Fruit fly (Drosophila melanogaster) whole organism, embryonic: ENCODE data around the gene Faa.

ENCODE experiments used
- Adf1 ChIP-seq: fragments of 200-800 bp; sonication (Bioruptor generic); IDR thresholded peaks from 2 replicates; pipeline ENCODE4 v1.3.6; 2022; ENCODE audit warnings: missing biosample characterization, missing genetic modification characterization
- B-H1 ChIP-seq: fragments of 200-800 bp; sonication (Bioruptor generic); IDR thresholded peaks from 3 replicates; pipeline ENCODE4 v1.3.6; 2022; ENCODE audit warnings: missing biosample characterization, missing genetic modification characterization
- CG10366 ChIP-seq: fragments of 200-800 bp; sonication (Bioruptor generic); IDR thresholded peaks from 2 replicates; pipeline ENCODE4 v1.3.6; 2022; ENCODE audit warnings: missing biosample characterization, missing genetic modification characterization
- CG10543 ChIP-seq: fragments of 200-800 bp; sonication (Bioruptor generic); optimal IDR thresholded peaks from 3 replicates; lab custom pipeline; 2017; ENCODE audit warnings: missing biosample characterization, mild to moderate bottlenecking, missing genetic modification characterization, moderate library complexity
- CG11398 ChIP-seq: fragments of 200-800 bp; sonication (Bioruptor generic); optimal IDR thresholded peaks from 2 replicates; lab custom pipeline; 2016; ENCODE audit warnings: missing biosample characterization, missing genetic modification characterization
- CG12071 ChIP-seq: fragments of 200-800 bp; sonication (Bioruptor generic); optimal IDR thresholded peaks from 3 replicates; lab custom pipeline; 2018; ENCODE audit warnings: missing biosample characterization, mild to moderate bottlenecking, missing genetic modification characterization
- CG12299 ChIP-seq: fragments of 200-800 bp; sonication (Bioruptor generic); optimal IDR thresholded peaks from 2 replicates; lab custom pipeline; 2018; ENCODE audit warnings: missing biosample characterization, mild to moderate bottlenecking, missing genetic modification characterization
- CG13287 ChIP-seq: fragments of 200-800 bp; sonication (Bioruptor generic); IDR thresholded peaks from 2 replicates; pipeline ENCODE4 v1.3.6; 2022; ENCODE audit warnings: missing biosample characterization, missing genetic modification characterization; ENCODE audit not compliant: partially characterized antibody
- CG15601 ChIP-seq: fragments of 200-800 bp; sonication (Bioruptor generic); optimal IDR thresholded peaks from 3 replicates; lab custom pipeline; 2019; ENCODE audit warnings: missing biosample characterization, mild to moderate bottlenecking, missing genetic modification characterization, moderate library complexity
- CG17186 ChIP-seq: fragments of 200-800 bp; sonication (Bioruptor generic); optimal IDR thresholded peaks from 3 replicates; lab custom pipeline; 2017; ENCODE audit warnings: missing biosample characterization, missing genetic modification reagents, missing genetic modification characterization
- CG2120 ChIP-seq: fragments of 200-800 bp; sonication (Bioruptor generic); optimal IDR thresholded peaks from 3 replicates; lab custom pipeline; 2016; ENCODE audit warnings: missing biosample characterization, missing genetic modification characterization
- CG2712 ChIP-seq: fragments of 200-800 bp; optimal IDR thresholded peaks from 3 replicates; lab custom pipeline; 2019; ENCODE audit warnings: missing biosample characterization, mild to moderate bottlenecking, missing genetic modification characterization, moderate library complexity
- CG32772 ChIP-seq: fragments of 200-800 bp; sonication (Bioruptor generic); IDR thresholded peaks from 2 replicates; pipeline ENCODE4 v1.3.6; 2022; ENCODE audit warnings: missing biosample characterization, missing genetic modification characterization
- CG33557 ChIP-seq: fragments of 200-800 bp; sonication (Bioruptor generic); optimal IDR thresholded peaks from 2 replicates; lab custom pipeline; 2019; ENCODE audit warnings: missing biosample characterization, mild to moderate bottlenecking, missing genetic modification characterization, moderate library complexity
- CG34422 ChIP-seq: fragments of 200-800 bp; sonication (Bioruptor generic); IDR thresholded peaks from 3 replicates; pipeline ENCODE4 v1.3.6; 2022; ENCODE audit warnings: missing biosample characterization, missing genetic modification characterization
- CG4730 ChIP-seq: fragments of 200-800 bp; sonication (Bioruptor generic); IDR thresholded peaks from 2 replicates; pipeline ENCODE4 v1.3.6; 2022; ENCODE audit warnings: missing biosample characterization, missing genetic modification characterization
- CG7357 ChIP-seq: fragments of 200-800 bp; sonication (Bioruptor generic); IDR thresholded peaks from 3 replicates; pipeline ENCODE4 v1.3.6; 2022; ENCODE audit warnings: missing biosample characterization, missing genetic modification characterization
- CG8089 ChIP-seq: fragments of 200-800 bp; sonication (Bioruptor generic); optimal IDR thresholded peaks from 3 replicates; lab custom pipeline; 2016; ENCODE audit warnings: missing biosample characterization, missing genetic modification characterization
- CG8478 ChIP-seq: fragments of >200 bp; optimal IDR thresholded peaks from 2 replicates; lab custom pipeline; 2018
- CG9727 ChIP-seq: fragments of 200-800 bp; sonication (Bioruptor generic); optimal IDR thresholded peaks from 3 replicates; lab custom pipeline; 2017; ENCODE audit warnings: missing biosample characterization, mild to moderate bottlenecking, missing genetic modification characterization
- Doc3 ChIP-seq: fragments of 200-800 bp; sonication (Bioruptor generic); IDR thresholded peaks from 3 replicates; pipeline ENCODE4 v1.3.6; 2022; ENCODE audit warnings: missing biosample characterization, missing genetic modification characterization; ENCODE audit not compliant: partially characterized antibody
- Dp ChIP-seq: fragments of 200-800 bp; sonication (Bioruptor generic); optimal IDR thresholded peaks from 2 replicates; lab custom pipeline; 2018; ENCODE audit warnings: missing biosample characterization, mild to moderate bottlenecking, missing genetic modification characterization, moderate library complexity
- Fer1 ChIP-seq: fragments of 200-800 bp; sonication (Bioruptor generic); optimal IDR thresholded peaks from 2 replicates; lab custom pipeline; 2017; ENCODE audit warnings: missing biosample characterization, mild to moderate bottlenecking, missing genetic modification characterization
- Fer3 ChIP-seq: fragments of 200-800 bp; sonication (Bioruptor generic); optimal IDR thresholded peaks from 2 replicates; lab custom pipeline; 2018; ENCODE audit warnings: missing biosample characterization, mild to moderate bottlenecking, missing genetic modification characterization, moderate library complexity
- HLHmδ ChIP-seq: fragments of 200-800 bp; sonication (Bioruptor generic); optimal IDR thresholded peaks from 2 replicates; lab custom pipeline; 2018; ENCODE audit warnings: missing biosample characterization, mild to moderate bottlenecking, missing genetic modification characterization, moderate library complexity
- Hr39 ChIP-seq: fragments of >200 bp; optimal IDR thresholded peaks from 2 replicates; lab custom pipeline; 2017
- Lpt ChIP-seq: fragments of >200 bp; optimal IDR thresholded peaks from 2 replicates; lab custom pipeline; 2018; ENCODE audit warnings: missing biosample characterization, missing genetic modification characterization
- Med ChIP-seq: fragments of 200-800 bp; sonication (Bioruptor generic); peaks from one replicate; lab custom pipeline; 2016; ENCODE audit warnings: missing biosample characterization, missing genetic modification characterization, mild to moderate bottlenecking, inconsistent platforms, moderate library complexity
- NC2α ChIP-seq: fragments of 200-800 bp; sonication (Bioruptor generic); optimal IDR thresholded peaks from 2 replicates; lab custom pipeline; 2016; ENCODE audit warnings: missing biosample characterization, missing genetic modification characterization
- Ptx1 ChIP-seq: fragments of 200-800 bp; sonication (Bioruptor generic); IDR thresholded peaks from 2 replicates; pipeline ENCODE4 v1.3.6; 2022; ENCODE audit warnings: missing biosample characterization, missing genetic modification characterization
- Rfx ChIP-seq: fragments of 200-800 bp; sonication (Bioruptor generic); IDR thresholded peaks from 2 replicates; pipeline ENCODE4 v1.3.6; 2022; ENCODE audit warnings: missing biosample characterization, missing genetic modification characterization
- TFAM ChIP-seq: fragments of 200-800 bp; sonication (Bioruptor generic); optimal IDR thresholded peaks from 2 replicates; lab custom pipeline; 2017; ENCODE audit warnings: missing biosample characterization, missing genetic modification characterization, inconsistent platforms
- bbx ChIP-seq: fragments of 200-800 bp; sonication (Bioruptor generic); IDR thresholded peaks from 2 replicates; pipeline ENCODE4 v1.3.6; 2022; ENCODE audit warnings: missing biosample characterization, missing genetic modification characterization; ENCODE audit not compliant: partially characterized antibody
- cato ChIP-seq: fragments of 200-800 bp; sonication (Bioruptor generic); optimal IDR thresholded peaks from 2 replicates; lab custom pipeline; 2016; ENCODE audit warnings: missing biosample characterization, missing genetic modification characterization, borderline replicate concordance
- dmrt99B ChIP-seq: fragments of 200-800 bp; sonication (Bioruptor generic); optimal IDR thresholded peaks from 2 replicates; lab custom pipeline; 2018; ENCODE audit warnings: missing biosample characterization, mild to moderate bottlenecking, missing genetic modification characterization, moderate library complexity
- fd3F ChIP-seq: fragments of 200-800 bp; sonication (Bioruptor generic); optimal IDR thresholded peaks from 2 replicates; lab custom pipeline; 2018; ENCODE audit warnings: missing biosample characterization, mild to moderate bottlenecking, missing genetic modification characterization, moderate library complexity
- gem ChIP-seq: fragments of 200-800 bp; sonication (Bioruptor generic); optimal IDR thresholded peaks from 2 replicates; lab custom pipeline; 2019; ENCODE audit warnings: missing biosample characterization, mild to moderate bottlenecking, missing genetic modification characterization, moderate library complexity
- ken ChIP-seq: fragments of 200-800 bp; sonication (Bioruptor generic); IDR thresholded peaks from 3 replicates; pipeline ENCODE4 v1.3.6; 2022; ENCODE audit warnings: missing biosample characterization, missing genetic modification characterization
- pros ChIP-seq: fragments of 200-800 bp; sonication (Bioruptor generic); optimal IDR thresholded peaks from 3 replicates; lab custom pipeline; 2019; ENCODE audit warnings: missing biosample characterization, mild to moderate bottlenecking, missing genetic modification characterization, moderate library complexity
- ro ChIP-seq: fragments of 200-800 bp; sonication (Bioruptor generic); IDR thresholded peaks from 2 replicates; pipeline ENCODE4 v1.3.6; 2022; ENCODE audit warnings: missing biosample characterization, missing genetic modification characterization
- sc ChIP-seq, 3 experiments: fragments of >200 bp in 2 of 3; fragments of 200-800 bp in 1 of 3; sonication (Bioruptor generic) in 1 of 3; optimal IDR thresholded peaks; 2 replicates in 2 of 3; 3 replicates in 1 of 3; lab custom pipeline; 2017; ENCODE audit warnings: mild to moderate bottlenecking in 1 of 3, missing biosample characterization in 1 of 3, missing genetic modification characterization in 1 of 3, missing genetic modification reagents in 1 of 3
- sd ChIP-seq: fragments of 200-800 bp; sonication (Bioruptor generic); optimal IDR thresholded peaks from 3 replicates; lab custom pipeline; 2018; ENCODE audit warnings: missing biosample characterization, mild to moderate bottlenecking, missing genetic modification characterization, moderate library complexity
- sima ChIP-seq: fragments of 200-800 bp; sonication (Bioruptor generic); optimal IDR thresholded peaks from 2 replicates; lab custom pipeline; 2016; ENCODE audit warnings: missing biosample characterization, missing genetic modification characterization
- sug ChIP-seq: fragments of 200-800 bp; optimal IDR thresholded peaks from 2 replicates; lab custom pipeline; 2019; ENCODE audit warnings: missing biosample characterization, mild to moderate bottlenecking, missing genetic modification characterization, moderate library complexity
- tin ChIP-seq: fragments of 200-800 bp; sonication (Bioruptor generic); optimal IDR thresholded peaks from 3 replicates; lab custom pipeline; 2016; ENCODE audit warnings: missing biosample characterization, missing genetic modification characterization
- toy ChIP-seq: fragments of 200-800 bp; sonication (Bioruptor generic); IDR thresholded peaks from 2 replicates; pipeline ENCODE4 v1.3.6; 2022; ENCODE audit warnings: missing biosample characterization, missing genetic modification characterization
- trem ChIP-seq: fragments of 200-800 bp; optimal IDR thresholded peaks from 3 replicates; lab custom pipeline; 2019; ENCODE audit warnings: missing biosample characterization, mild to moderate bottlenecking, missing genetic modification characterization, moderate library complexity
- unc-4 ChIP-seq: fragments of 200-800 bp; sonication (Bioruptor generic); IDR thresholded peaks from 2 replicates; pipeline ENCODE4 v1.3.6; 2022; ENCODE audit warnings: missing biosample characterization, missing genetic modification characterization; ENCODE audit not compliant: partially characterized antibody
- vfl ChIP-seq: fragments of 200-800 bp; sonication (Bioruptor generic); optimal IDR thresholded peaks from 2 replicates; lab custom pipeline; 2016; ENCODE audit warnings: missing biosample characterization, missing genetic modification characterization
- wek ChIP-seq: fragments of 200-800 bp; sonication (Bioruptor generic); optimal IDR thresholded peaks from 3 replicates; lab custom pipeline; 2018; ENCODE audit warnings: missing biosample characterization, mild to moderate bottlenecking, missing genetic modification characterization, moderate library complexity

The Faa gene

dm6 chr3L:4122185-4122767, 48.5 kb upstream of the Faa start, which contains the start of gene Chd64 (continued):
- TF ChIP-seq TFAM (GFP tag; lab: Kevin White, UChicago) (no peak), Fer3 (tag; lab: Kevin White, UChicago) (peak; percentile 40), sd (tag; lab: Kevin White, UChicago) (peak; percentile 94), unc-4 (GFP tag; lab: Robert Waterston, UW) (0 out of 2 replicates have a peak, but pooled peaks have one; percentile 51), Doc3 (GFP tag; lab: Robert Waterston, UW) (no peak), CG9727 (GFP tag; lab: Kevin White, UChicago) (no peak), CG13287 (GFP tag; lab: Robert Waterston, UW) (peak; percentile 80), cato (GFP tag; lab: Kevin White, UChicago) (no peak), ro (no peak), sug (peak; percentile 63), B-H1 (GFP tag; lab: Robert Waterston, UW) (no peak; the same call in 2 of the 3 replicates), Adf1 (GFP tag; lab: Robert Waterston, UW) (peak; percentile 50; the same call in 1 of the 2 replicates), ken (GFP tag; lab: Robert Waterston, UW) (peak; percentile 29; the same call in 1 of the 3 replicates), Rfx (GFP tag; lab: Robert Waterston, UW) (peak; percentile 58), NC2α (GFP tag; lab: Kevin White, UChicago) (no peak), Hr39 (lab: Kevin White, UChicago) (no peak), CG10543 (peak; percentile 86), CG33557 (GFP tag; lab: Kevin White, UChicago) (no peak), fd3F (GFP tag; lab: Kevin White, UChicago) (peak; percentile 3), toy (GFP tag; lab: Robert Waterston, UW) (no peak), wek (GFP tag; lab: Kevin White, UChicago) (no peak), tin (GFP tag; lab: Kevin White, UChicago) (no peak), CG11398 (no peak), CG15601 (tag; lab: Kevin White, UChicago) (peak; percentile 32), CG8478 (lab: Kevin White, UChicago) (no peak), pros (no peak), trem (tag; lab: Kevin White, UChicago) (no peak), CG2712 (tag; lab: Kevin White, UChicago) (no peak), CG12071 (GFP tag; lab: Kevin White, UChicago) (peak; percentile 47), gem (tag; lab: Kevin White, UChicago) (peak; percentile 61), CG7357 (GFP tag; lab: Robert Waterston, UW) (no peak), CG8089 (GFP tag; lab: Kevin White, UChicago) (no peak), vfl (GFP tag; lab: Kevin White, UChicago) (no peak), CG12299 (tag; lab: Kevin White, UChicago) (no peak), dmrt99B (tag; lab: Kevin White, UChicago) (no peak), sima (no peak), sc (optimal IDR thresholded peaks at IDR 0.05; lab: Kevin White, UChicago) (no peak), sc (GFP tag; optimal IDR thresholded peaks at IDR 0.05; lab: Kevin White, UChicago) (no peak), CG10366 (GFP tag; lab: Robert Waterston, UW) (no peak), HLHmδ (GFP tag; lab: Kevin White, UChicago) (no peak), Dp (peak; percentile 23), CG32772 (no peak), bbx (peak; percentile 46), CG4730 (0 out of 2 replicates have a peak, but pooled peaks have one; percentile 4), CG34422 (GFP tag; lab: Robert Waterston, UW) (peak; percentile 60; the same call in 1 of the 3 replicates), Fer1 (GFP tag; lab: Kevin White, UChicago) (peak; percentile 82), CG17186 (GFP tag; lab: Kevin White, UChicago) (no peak), CG2120 (GFP tag; lab: Kevin White, UChicago) (peak; percentile 71), Med (GFP tag; lab: Kevin White, UChicago) (peak; percentile 94), Lpt (GFP tag; lab: Kevin White, UChicago) (no peak), Ptx1 (GFP tag; lab: Robert Waterston, UW) (no peak)
